Fruit fly (Drosophila melanogaster) whole organism, embryonic: ENCODE measurements around the gene CG15696.

ENCODE experiments used
- ATbp ChIP-seq: fragments of 200-800 bp; sonication (Bioruptor generic); optimal IDR thresholded peaks from 2 replicates; lab custom pipeline; 2017; ENCODE audit warnings: missing biosample characterization, mild to moderate bottlenecking, missing genetic modification characterization, missing genetic modification reagents
- Adf1 ChIP-seq: fragments of 200-800 bp; sonication (Bioruptor generic); IDR thresholded peaks from 2 replicates; pipeline ENCODE4 v1.3.6; 2022; ENCODE audit warnings: missing biosample characterization, missing genetic modification characterization
- Atf3 ChIP-seq: fragments of 200-800 bp; sonication (Bioruptor generic); optimal IDR thresholded peaks from 3 replicates; lab custom pipeline; 2016; ENCODE audit warnings: missing biosample characterization, missing genetic modification characterization
- Atf6 ChIP-seq: fragments of 200-800 bp; sonication (Bioruptor generic); IDR thresholded peaks from 2 replicates; pipeline ENCODE4 v1.3.6; 2022; ENCODE audit warnings: missing biosample characterization, missing genetic modification characterization
- CG11093 ChIP-seq: fragments of 200-800 bp; sonication (Bioruptor generic); IDR thresholded peaks from 3 replicates; pipeline ENCODE4 v1.3.6; 2022; ENCODE audit warnings: missing biosample characterization, missing genetic modification characterization
- CG11695 ChIP-seq: fragments of 200-800 bp; sonication (Bioruptor generic); IDR thresholded peaks from 3 replicates; pipeline ENCODE4 v1.3.6; 2022; ENCODE audit warnings: missing biosample characterization, missing genetic modification characterization
- CG12219 ChIP-seq: fragments of 200-800 bp; sonication (Bioruptor generic); optimal IDR thresholded peaks from 3 replicates; lab custom pipeline; 2018; ENCODE audit warnings: missing biosample characterization, mild to moderate bottlenecking, missing genetic modification characterization
- CG12299 ChIP-seq: fragments of 200-800 bp; sonication (Bioruptor generic); optimal IDR thresholded peaks from 2 replicates; lab custom pipeline; 2018; ENCODE audit warnings: missing biosample characterization, mild to moderate bottlenecking, missing genetic modification characterization
- CG13123 ChIP-seq: fragments of 200-800 bp; sonication (Bioruptor generic); optimal IDR thresholded peaks from 2 replicates; lab custom pipeline; 2016; ENCODE audit warnings: missing biosample characterization, missing genetic modification characterization
- CG14050 ChIP-seq: fragments of 200-800 bp; sonication (Bioruptor generic); IDR thresholded peaks from 3 replicates; pipeline ENCODE4 v1.3.6; 2022; ENCODE audit warnings: missing biosample characterization, missing genetic modification characterization
- CG15696 ChIP-seq: fragments of 200-800 bp; sonication (Bioruptor generic); optimal IDR thresholded peaks from 2 replicates; lab custom pipeline; 2019; ENCODE audit warnings: missing biosample characterization, mild to moderate bottlenecking, missing genetic modification characterization, moderate library complexity
- CG1602 ChIP-seq: fragments of 200-800 bp; sonication (Bioruptor generic); optimal IDR thresholded peaks from 3 replicates; lab custom pipeline; 2016; ENCODE audit warnings: missing biosample characterization, missing genetic modification characterization
- CG16815 ChIP-seq: fragments of 200-800 bp; sonication (Bioruptor generic); optimal IDR thresholded peaks from 3 replicates; lab custom pipeline; 2017; ENCODE audit warnings: missing biosample characterization, mild to moderate bottlenecking, missing genetic modification characterization
- CG1792 ChIP-seq: fragments of 200-800 bp; sonication (Bioruptor generic); optimal IDR thresholded peaks from 2 replicates; lab custom pipeline; 2016; ENCODE audit warnings: missing biosample characterization, missing genetic modification characterization
- CG30020 ChIP-seq: fragments of 200-800 bp; optimal IDR thresholded peaks from 2 replicates; lab custom pipeline; 2019; ENCODE audit warnings: missing biosample characterization, mild to moderate bottlenecking, missing genetic modification characterization, moderate library complexity
- CG4424 ChIP-seq: fragments of 200-800 bp; sonication (Bioruptor generic); optimal IDR thresholded peaks from 3 replicates; lab custom pipeline; 2016; ENCODE audit warnings: missing biosample characterization, missing genetic modification characterization
- CG7556 ChIP-seq: fragments of 200-800 bp; sonication (Bioruptor generic); optimal IDR thresholded peaks from 2 replicates; lab custom pipeline; 2017; ENCODE audit warnings: missing biosample characterization, mild to moderate bottlenecking, missing genetic modification characterization
- CG8924 ChIP-seq: fragments of 200-800 bp; optimal IDR thresholded peaks from 3 replicates; lab custom pipeline; 2019; ENCODE audit warnings: missing biosample characterization, mild to moderate bottlenecking, missing genetic modification characterization, moderate library complexity
- CTCF ChIP-seq: fragments of 200-800 bp; sonication (Bioruptor generic); optimal IDR thresholded peaks from 2 replicates; lab custom pipeline; 2017; ENCODE audit warnings: missing biosample characterization, mild to moderate bottlenecking, missing genetic modification characterization, moderate library complexity
- Hmx ChIP-seq: fragments of 200-800 bp; sonication (Bioruptor generic); optimal IDR thresholded peaks from 2 replicates; lab custom pipeline; 2016; ENCODE audit warnings: missing biosample characterization, missing genetic modification characterization
- Mrtf ChIP-seq: fragments of 200-800 bp; sonication (Bioruptor generic); IDR thresholded peaks from 3 replicates; pipeline ENCODE4 v1.3.6; 2022; ENCODE audit warnings: missing biosample characterization, missing genetic modification characterization
- Scr ChIP-seq: fragments of 200-800 bp; sonication (Bioruptor generic); IDR thresholded peaks from 2 replicates; pipeline ENCODE4 v1.3.6; 2022; ENCODE audit warnings: missing biosample characterization, missing genetic modification characterization; ENCODE audit not compliant: partially characterized antibody
- Sox102F ChIP-seq: fragments of 200-800 bp; sonication (Bioruptor generic); optimal IDR thresholded peaks from 2 replicates; lab custom pipeline; 2018; ENCODE audit warnings: missing biosample characterization, mild to moderate bottlenecking, missing genetic modification characterization, moderate library complexity
- Ssrp ChIP-seq: fragments of 200-800 bp; sonication (Bioruptor generic); optimal IDR thresholded peaks from 2 replicates; lab custom pipeline; 2018; ENCODE audit warnings: missing biosample characterization, mild to moderate bottlenecking, missing genetic modification characterization, moderate library complexity
- Stat92E ChIP-seq, 3 experiments: fragments of >200 bp in 2 of 3; fragments of 200-800 bp in 1 of 3; sonication (Bioruptor generic) in 1 of 3; optimal IDR thresholded peaks; 2 replicates each; lab custom pipeline; 2017 to 2019; ENCODE audit warnings: missing biosample characterization in 3 of 3, missing genetic modification characterization in 3 of 3, mild to moderate bottlenecking in 1 of 3, moderate library complexity in 1 of 3
- Tbp ChIP-seq: fragments of >200 bp; optimal IDR thresholded peaks from 2 replicates; lab custom pipeline; 2018; ENCODE audit warnings: missing biosample characterization, missing genetic modification characterization
- Vsx1 ChIP-seq: fragments of 200-800 bp; sonication (Bioruptor generic); optimal IDR thresholded peaks from 2 replicates; lab custom pipeline; 2017; ENCODE audit warnings: missing biosample characterization, mild to moderate bottlenecking, missing genetic modification characterization, missing genetic modification reagents
- bbx ChIP-seq: fragments of 200-800 bp; sonication (Bioruptor generic); IDR thresholded peaks from 2 replicates; pipeline ENCODE4 v1.3.6; 2022; ENCODE audit warnings: missing biosample characterization, missing genetic modification characterization; ENCODE audit not compliant: partially characterized antibody
- bowl ChIP-seq: fragments of 200-800 bp; sonication (Bioruptor generic); IDR thresholded peaks from 2 replicates; pipeline ENCODE4 v1.3.6; 2022; ENCODE audit warnings: missing biosample characterization, missing genetic modification characterization
- br ChIP-seq: fragments of >200 bp; optimal IDR thresholded peaks from 2 replicates; lab custom pipeline; 2017
- cad ChIP-seq: fragments of >200 bp; optimal IDR thresholded peaks from 2 replicates; lab custom pipeline; 2017; ENCODE audit warnings: missing biosample characterization, missing genetic modification characterization
- cato ChIP-seq: fragments of 200-800 bp; sonication (Bioruptor generic); optimal IDR thresholded peaks from 2 replicates; lab custom pipeline; 2016; ENCODE audit warnings: missing biosample characterization, missing genetic modification characterization, borderline replicate concordance
- cg ChIP-seq: fragments of 200-800 bp; sonication (Bioruptor generic); optimal IDR thresholded peaks from 3 replicates; lab custom pipeline; 2019; ENCODE audit warnings: missing biosample characterization, mild to moderate bottlenecking, missing genetic modification characterization, moderate library complexity
- fd102C ChIP-seq: fragments of 200-800 bp; sonication (Bioruptor generic); optimal IDR thresholded peaks from 2 replicates; lab custom pipeline; 2018; ENCODE audit warnings: missing biosample characterization, mild to moderate bottlenecking, missing genetic modification characterization, moderate library complexity
- fru ChIP-seq: fragments of >200 bp; optimal IDR thresholded peaks from 2 replicates; lab custom pipeline; 2017
- ftz-f1 ChIP-seq: fragments of 200-800 bp; sonication (Bioruptor generic); optimal IDR thresholded peaks from 2 replicates; lab custom pipeline; 2016; ENCODE audit warnings: missing biosample characterization, missing genetic modification characterization
- gce ChIP-seq: fragments of 200-800 bp; sonication (Bioruptor generic); IDR thresholded peaks from 3 replicates; pipeline ENCODE4 v1.3.6; 2022; ENCODE audit warnings: missing biosample characterization, missing genetic modification characterization
- hb ChIP-seq: fragments of 200-800 bp; sonication (Bioruptor generic); IDR thresholded peaks from 3 replicates; pipeline ENCODE4 v1.3.6; 2022; ENCODE audit warnings: missing biosample characterization, missing genetic modification characterization; ENCODE audit not compliant: partially characterized antibody
- her ChIP-seq: fragments of 200-800 bp; sonication (Bioruptor generic); optimal IDR thresholded peaks from 2 replicates; lab custom pipeline; 2016; ENCODE audit warnings: missing biosample characterization, missing genetic modification characterization
- lola ChIP-seq, 3 experiments: fragments of >200 bp in 2 of 3; fragments of 200-800 bp in 1 of 3; sonication (Bioruptor generic) in 1 of 3; optimal IDR thresholded peaks; 2 replicates each; lab custom pipeline; 2017 to 2019; ENCODE audit warnings: missing biosample characterization in 3 of 3, missing genetic modification characterization in 3 of 3, mild to moderate bottlenecking in 1 of 3, moderate library complexity in 1 of 3
- lov ChIP-seq, 2 experiments: fragments of 200-800 bp in 1 of 2; fragments of >200 bp in 1 of 2; sonication (Bioruptor generic) in 1 of 2; IDR thresholded peaks in 1 of 2; optimal IDR thresholded peaks in 1 of 2; 2 replicates in 1 of 2; 3 replicates in 1 of 2; pipeline versions ENCODE4 v1.3.6 to Lab custom; 2017 to 2022; ENCODE audit warnings: missing biosample characterization in 1 of 2, missing genetic modification characterization in 1 of 2
- nerfin-1 ChIP-seq: fragments of 200-800 bp; sonication (Bioruptor generic); optimal IDR thresholded peaks from 3 replicates; lab custom pipeline; 2019; ENCODE audit warnings: missing biosample characterization, mild to moderate bottlenecking, missing genetic modification characterization, moderate library complexity
- nmo ChIP-seq: fragments of 200-800 bp; sonication (Bioruptor generic); optimal IDR thresholded peaks from 2 replicates; lab custom pipeline; 2018; ENCODE audit warnings: missing biosample characterization, mild to moderate bottlenecking, missing genetic modification characterization, moderate library complexity
- phol ChIP-seq: fragments of 200-800 bp; sonication (Bioruptor generic); optimal IDR thresholded peaks from 3 replicates; lab custom pipeline; 2018; ENCODE audit warnings: missing biosample characterization, mild to moderate bottlenecking, missing genetic modification characterization, moderate library complexity
- ranshi ChIP-seq: fragments of 200-800 bp; sonication (Bioruptor generic); IDR thresholded peaks from 2 replicates; pipeline ENCODE4 v1.3.6; 2022; ENCODE audit warnings: missing biosample characterization, missing genetic modification characterization
- slou ChIP-seq: fragments of 200-800 bp; sonication (Bioruptor generic); optimal IDR thresholded peaks from 3 replicates; lab custom pipeline; 2016; ENCODE audit warnings: missing biosample characterization, missing genetic modification characterization
- ttk ChIP-seq: fragments of 200-800 bp; sonication (Bioruptor generic); IDR thresholded peaks from 2 replicates; pipeline ENCODE4 v2.1.2; 2022; ENCODE audit warnings: missing biosample characterization, missing genetic modification characterization
- unpg ChIP-seq: fragments of 200-800 bp; sonication (Bioruptor generic); optimal IDR thresholded peaks from 3 replicates; lab custom pipeline; 2018; ENCODE audit warnings: missing biosample characterization, mild to moderate bottlenecking, missing genetic modification characterization, moderate library complexity
- usp ChIP-seq: fragments of >200 bp; optimal IDR thresholded peaks from 2 replicates; lab custom pipeline; 2017; ENCODE audit warnings: missing biosample characterization, missing genetic modification characterization
- wor ChIP-seq: fragments of 200-800 bp; sonication (Bioruptor generic); IDR thresholded peaks from 2 replicates; pipeline ENCODE4 v1.3.6; 2022; ENCODE audit warnings: missing biosample characterization, missing genetic modification characterization
- z ChIP-seq: fragments of 200-800 bp; sonication (Bioruptor generic); IDR thresholded peaks from 3 replicates; pipeline ENCODE4 v1.3.6; 2022; ENCODE audit warnings: missing biosample characterization, missing genetic modification characterization

CG15696 gene

DNA sequence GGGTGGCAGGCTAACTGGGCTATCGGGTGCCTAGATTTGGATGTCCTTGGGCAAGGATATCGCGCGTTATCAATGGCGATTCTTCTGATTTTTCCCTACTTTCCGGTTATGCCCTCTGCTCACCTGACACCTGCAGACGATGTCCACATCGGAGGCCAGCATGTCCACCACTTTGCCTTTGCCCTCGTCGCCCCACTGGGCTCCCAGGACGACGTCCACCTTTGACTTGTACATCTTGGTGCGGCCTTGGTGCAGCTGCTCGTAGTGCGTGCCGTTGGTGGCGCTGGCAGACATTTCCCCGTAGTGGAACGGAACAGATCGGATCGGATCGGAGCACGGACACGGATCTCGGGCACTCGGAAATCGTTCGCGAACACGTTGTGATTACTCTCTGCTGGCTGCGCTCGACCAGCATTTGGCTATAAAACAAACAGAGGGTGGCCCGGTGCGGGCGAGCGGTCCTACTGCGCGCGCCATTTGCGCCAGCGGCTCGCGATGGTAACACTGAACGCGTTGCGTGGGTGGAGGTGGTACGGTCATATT lies 16.6 kb upstream of the CG15696 start, which contains the start of gene Adss (continued):
- TF ChIP-seq CG4424 (GFP tag; lab: Kevin White, UChicago) (no peak), wor (GFP tag; lab: Robert Waterston, UW) (no peak), Tbp (GFP tag; lab: Kevin White, UChicago) (peak; percentile 66), CG7556 (GFP tag; lab: Kevin White, UChicago) (no peak), phol (tag; lab: Kevin White, UChicago) (peak; percentile 48), lov (optimal IDR thresholded peaks at IDR 0.05; lab: Kevin White, UChicago) (no peak), lov (GFP tag; IDR thresholded peaks at IDR 0.05; lab: Robert Waterston, UW) (peak; percentile 61; the same call in 2 of the 3 replicates), Stat92E (GFP tag; optimal IDR thresholded peaks at IDR 0.05; lab: Kevin White, UChicago) (peak in 1 of 3 experiments; percentile 43), CG12219 (GFP tag; lab: Kevin White, UChicago) (no peak), her (GFP tag; lab: Kevin White, UChicago) (peak; percentile 59), ATbp (GFP tag; lab: Kevin White, UChicago) (no peak), Scr (GFP tag; lab: Robert Waterston, UW) (peak; percentile 39; the same call in 1 of the 2 replicates), nerfin-1 (tag; lab: Kevin White, UChicago) (peak; percentile 12), ftz-f1 (peak; percentile 54), nmo (GFP tag; lab: Kevin White, UChicago) (peak; percentile 29), cg (GFP tag; lab: Kevin White, UChicago) (peak; percentile 77), fd102C (no peak), Adf1 (GFP tag; lab: Robert Waterston, UW) (peak; percentile 34), Sox102F (GFP tag; lab: Kevin White, UChicago) (no peak), CG11093 (GFP tag; lab: Robert Waterston, UW) (no peak), CG30020 (tag; lab: Kevin White, UChicago) (no peak), bbx (GFP tag; lab: Robert Waterston, UW) (peak; percentile 32; the same call in 1 of the 2 replicates), ranshi (GFP tag; lab: Robert Waterston, UW) (peak; percentile 21; the same call in 1 of the 2 replicates), Ssrp (tag; lab: Kevin White, UChicago) (no peak), cad (GFP tag; lab: Kevin White, UChicago) (no peak), gce (GFP tag; lab: Robert Waterston, UW) (no peak), CG1792 (no peak), fru (lab: Kevin White, UChicago) (no peak), Hmx (GFP tag; lab: Kevin White, UChicago) (no peak), CG15696 (tag; lab: Kevin White, UChicago) (no peak), cato (GFP tag; lab: Kevin White, UChicago) (no peak), Vsx1 (no peak), CTCF (GFP tag; lab: Kevin White, UChicago) (peak; percentile 21), CG11695 (GFP tag; lab: Robert Waterston, UW) (no peak), CG1602 (GFP tag; lab: Kevin White, UChicago) (no peak), CG12299 (tag; lab: Kevin White, UChicago) (no peak), usp (GFP tag; lab: Kevin White, UChicago) (no peak), Atf6 (GFP tag; lab: Robert Waterston, UW) (peak; percentile 56; the same call in 1 of the 2 replicates), CG13123 (no peak), CG14050 (GFP tag; lab: Robert Waterston, UW) (no peak), hb (GFP tag; lab: Robert Waterston, UW) (no peak), Atf3 (no peak), unpg (GFP tag; lab: Kevin White, UChicago) (peak; percentile 30), CG8924 (no peak), CG16815 (GFP tag; lab: Kevin White, UChicago) (no peak), br (lab: Kevin White, UChicago) (no peak), slou (GFP tag; lab: Kevin White, UChicago) (no peak), ttk (GFP tag; lab: Robert Waterston, UW) (0 out of 2 replicates have a peak, but pooled peaks have one; percentile 14), Mrtf (GFP tag; lab: Robert Waterston, UW) (no peak; the same call in 2 of the 3 replicates), lola (GFP tag; optimal IDR thresholded peaks at IDR 0.05; lab: Kevin White, UChicago) (no peak), z (GFP tag; lab: Robert Waterston, UW) (0 out of 3 replicates have a peak, but pooled peaks have one; percentile 31), bowl (GFP tag; lab: Robert Waterston, UW) (peak; percentile 54; the same call in 1 of the 2 replicates)
